Fruit fly (Drosophila melanogaster): ENCODE measurements around the gene Socs16D.

Socs16D gene

dm6 chrX:17844623-17845022, 17.3 kb upstream of the Socs16D start, which contains the start of the genes CG8142 and Ucp4A (continued):
- TF ChIP-seq tai (GFP tag; optimal IDR thresholded peaks at IDR 0.05) (no peak), br (GFP tag; optimal IDR thresholded peaks at IDR 0.05) (peak; percentile 72), dsf (GFP tag; optimal IDR thresholded peaks at IDR 0.05; ENCODE audit: borderline replicate concordance) (peak; percentile 31), Dfd (GFP tag; optimal IDR thresholded peaks at IDR 0.05) (no peak), dmrt93B (GFP tag; optimal IDR thresholded peaks at IDR 0.05) (peak; percentile 92), Mio (GFP tag; optimal IDR thresholded peaks at IDR 0.05) (no peak), Vsx2 (GFP tag; optimal IDR thresholded peaks at IDR 0.05; ENCODE audit: partially characterized antibody) (no peak), GATAd (GFP tag; optimal IDR thresholded peaks at IDR 0.05) (no peak), CrebA (GFP tag; optimal IDR thresholded peaks at IDR 0.05; ENCODE audit: borderline replicate concordance) (no peak), h (GFP tag; optimal IDR thresholded peaks at IDR 0.05) (peak; percentile 91)

- TF ChIP-seq Hr83 (GFP tag; optimal IDR thresholded peaks at IDR 0.05; ENCODE audit: poor library complexity, severe bottlenecking): peak; percentile 64
- no peak for TF ChIP-seq ey (GFP tag; optimal IDR thresholded peaks at IDR 0.05)
These were observed 14.6 kb upstream of the Socs16D start, which contains the start of gene Taf9 for dm6 chrX:17841923-17842322. Gene Taf9 (plus strand): TSS chrX:17842161.

dm6 chrX:17836420-17836932, 9.1 kb upstream of the Socs16D start:
- TF ChIP-seq Jra (GFP tag; optimal IDR thresholded peaks at IDR 0.05) (no peak), dsf (GFP tag; optimal IDR thresholded peaks at IDR 0.05; ENCODE audit: borderline replicate concordance) (no peak), woc (GFP tag; optimal IDR thresholded peaks at IDR 0.05) (no peak), Mio (GFP tag; optimal IDR thresholded peaks at IDR 0.05) (no peak), psq (GFP tag; optimal IDR thresholded peaks at IDR 0.05) (no peak), dmrt93B (GFP tag; optimal IDR thresholded peaks at IDR 0.05) (no peak), tai (GFP tag; optimal IDR thresholded peaks at IDR 0.05) (no peak), HLH106 (tag; optimal IDR thresholded peaks at IDR 0.05) (no peak), CrebA (GFP tag; optimal IDR thresholded peaks at IDR 0.05; ENCODE audit: borderline replicate concordance) (no peak), Hr83 (GFP tag; optimal IDR thresholded peaks at IDR 0.05; ENCODE audit: poor library complexity, severe bottlenecking) (no peak), CG9705 (GFP tag; optimal IDR thresholded peaks at IDR 0.05) (no peak), fru (GFP tag; optimal IDR thresholded peaks at IDR 0.05) (no peak), GATAd (GFP tag; optimal IDR thresholded peaks at IDR 0.05) (no peak), ey (GFP tag; optimal IDR thresholded peaks at IDR 0.05) (no peak), OdsH (GFP tag; optimal IDR thresholded peaks at IDR 0.05) (no peak), rgr (GFP tag; optimal IDR thresholded peaks at IDR 0.05) (no peak), Hr78 (GFP tag; optimal IDR thresholded peaks at IDR 0.05) (no peak), usp (GFP tag; optimal IDR thresholded peaks at IDR 0.05) (no peak), Hnf4 (GFP tag; optimal IDR thresholded peaks at IDR 0.05) (no peak), sv (GFP tag; optimal IDR thresholded peaks at IDR 0.05) (no peak)

- TF ChIP-seq foxo (GFP tag; optimal IDR thresholded peaks at IDR 0.05) (no peak), tai (GFP tag; optimal IDR thresholded peaks at IDR 0.05) (no peak), GATAd (GFP tag; optimal IDR thresholded peaks at IDR 0.05) (no peak), ey (GFP tag; optimal IDR thresholded peaks at IDR 0.05) (no peak), h (GFP tag; optimal IDR thresholded peaks at IDR 0.05) (no peak)
These were observed 7.4 kb upstream of the Socs16D start for dm6 chrX:17834754-17835153.

dm6 chrX:17833986-17834385, 6.6 kb upstream of the Socs16D start:
- TF ChIP-seq Dif (GFP tag; optimal IDR thresholded peaks at IDR 0.05; ENCODE audit: partially characterized antibody) (peak; percentile 50), psq (GFP tag; optimal IDR thresholded peaks at IDR 0.05) (peak; percentile 73), dl (GFP tag; optimal IDR thresholded peaks at IDR 0.05; ENCODE audit: insufficient read depth in 1 of 2, partially characterized antibody in 2 of 2) (peak; percentile 24 to 40), OdsH (GFP tag; optimal IDR thresholded peaks at IDR 0.05) (no peak), Vsx2 (GFP tag; optimal IDR thresholded peaks at IDR 0.05; ENCODE audit: partially characterized antibody) (peak; percentile 70), h (GFP tag; optimal IDR thresholded peaks at IDR 0.05) (no peak)
